Fruit fly (Drosophila melanogaster) whole organism, embryonic: ENCODE data around the gene wdn.

Experiments used
- Awh ChIP-seq: fragments of 200-800 bp; sonication (Bioruptor generic); IDR thresholded peaks from 2 replicates; pipeline ENCODE4, ENCODE4 v1.3.6; 2022; ENCODE audit warnings: missing biosample characterization, missing genetic modification characterization
- CG10321 ChIP-seq: fragments of 200-800 bp; sonication (Bioruptor generic); IDR thresholded peaks from 2 replicates; pipeline ENCODE4 v1.3.6; 2022; ENCODE audit warnings: missing biosample characterization, missing genetic modification characterization
- CG10431 ChIP-seq: fragments of 200-800 bp; sonication (Bioruptor generic); optimal IDR thresholded peaks from 3 replicates; lab custom pipeline; 2018; ENCODE audit warnings: missing biosample characterization, mild to moderate bottlenecking, missing genetic modification characterization
- CG11398 ChIP-seq: fragments of 200-800 bp; sonication (Bioruptor generic); optimal IDR thresholded peaks from 2 replicates; lab custom pipeline; 2016; ENCODE audit warnings: missing biosample characterization, missing genetic modification characterization
- CG11695 ChIP-seq: fragments of 200-800 bp; sonication (Bioruptor generic); IDR thresholded peaks from 3 replicates; pipeline ENCODE4 v1.3.6; 2022; ENCODE audit warnings: missing biosample characterization, missing genetic modification characterization
- CG12942 ChIP-seq: fragments of 200-800 bp; sonication (Bioruptor generic); optimal IDR thresholded peaks from 3 replicates; lab custom pipeline; 2016; ENCODE audit warnings: missing biosample characterization, missing genetic modification characterization
- CG14667 ChIP-seq: fragments of 200-800 bp; sonication (Bioruptor generic); IDR thresholded peaks from 2 replicates; pipeline ENCODE4 v1.3.6; 2022; ENCODE audit warnings: missing biosample characterization, missing genetic modification characterization
- CG1603 ChIP-seq: fragments of 200-800 bp; sonication (Bioruptor generic); optimal IDR thresholded peaks from 2 replicates; lab custom pipeline; 2019; ENCODE audit warnings: missing biosample characterization, mild to moderate bottlenecking, missing genetic modification characterization, moderate library complexity
- CG1647 ChIP-seq: fragments of 200-800 bp; sonication (Bioruptor generic); optimal IDR thresholded peaks from 3 replicates; lab custom pipeline; 2016; ENCODE audit warnings: missing biosample characterization, missing genetic modification characterization
- CG2678 ChIP-seq: fragments of 200-800 bp; sonication (Bioruptor generic); optimal IDR thresholded peaks from 3 replicates; lab custom pipeline; 2019; ENCODE audit warnings: missing biosample characterization, mild to moderate bottlenecking, missing genetic modification characterization, moderate library complexity
- CG31365 ChIP-seq: fragments of 200-800 bp; sonication (Bioruptor generic); optimal IDR thresholded peaks from 2 replicates; lab custom pipeline; 2018; ENCODE audit warnings: missing biosample characterization, mild to moderate bottlenecking, missing genetic modification characterization
- CG34224 ChIP-seq: fragments of 200-800 bp; sonication (Bioruptor generic); IDR thresholded peaks from 3 replicates; pipeline ENCODE4 v1.3.6; 2022; ENCODE audit warnings: missing biosample characterization, missing genetic modification characterization; ENCODE audit not compliant: partially characterized antibody
- CG3847 ChIP-seq: fragments of 200-800 bp; sonication (Bioruptor generic); IDR thresholded peaks from 2 replicates; pipeline ENCODE4 v1.3.6; 2022; ENCODE audit warnings: missing biosample characterization, missing genetic modification characterization
- CG42726 ChIP-seq: fragments of 200-800 bp; sonication (Bioruptor generic); IDR thresholded peaks from 2 replicates; pipeline ENCODE4 v1.3.6; 2022; ENCODE audit warnings: missing biosample characterization, missing genetic modification characterization; ENCODE audit not compliant: partially characterized antibody
- CG6272 ChIP-seq: fragments of 200-800 bp; sonication (Bioruptor generic); IDR thresholded peaks from 2 replicates; pipeline ENCODE4 v1.3.6; 2022; ENCODE audit warnings: missing biosample characterization, missing genetic modification characterization
- CG6654 ChIP-seq: fragments of 200-800 bp; sonication (Bioruptor generic); optimal IDR thresholded peaks from 2 replicates; lab custom pipeline; 2017; ENCODE audit warnings: missing biosample characterization, mild to moderate bottlenecking, missing genetic modification characterization
- Camta ChIP-seq: fragments of 200-800 bp; sonication (Bioruptor generic); optimal IDR thresholded peaks from 2 replicates; lab custom pipeline; 2016; ENCODE audit warnings: missing biosample characterization, missing genetic modification characterization
- E2f2 ChIP-seq: fragments of 200-800 bp; sonication (Bioruptor generic); IDR thresholded peaks from 2 replicates; pipeline ENCODE4 v1.3.6; 2022; ENCODE audit warnings: missing biosample characterization, missing genetic modification characterization
- H15 ChIP-seq: fragments of 200-800 bp; sonication (Bioruptor generic); IDR thresholded peaks from 3 replicates; pipeline ENCODE4 v1.3.6; 2022; ENCODE audit warnings: missing biosample characterization, missing genetic modification characterization
- Hand ChIP-seq: fragments of 200-800 bp; sonication (Bioruptor generic); optimal IDR thresholded peaks from 2 replicates; lab custom pipeline; 2017; ENCODE audit warnings: mild to moderate bottlenecking, missing biosample characterization, missing genetic modification reagents, missing genetic modification characterization
- Hmr ChIP-seq: fragments of 200-800 bp; sonication (Bioruptor generic); optimal IDR thresholded peaks from 3 replicates; lab custom pipeline; 2017; ENCODE audit warnings: mild to moderate bottlenecking, missing biosample characterization, missing genetic modification reagents, missing genetic modification characterization
- Lhr ChIP-seq: fragments of 200-800 bp; sonication (Bioruptor generic); optimal IDR thresholded peaks from 3 replicates; lab custom pipeline; 2017; ENCODE audit warnings: mild to moderate bottlenecking, missing biosample characterization, missing genetic modification reagents, missing genetic modification characterization
- NC2β ChIP-seq: fragments of 200-800 bp; sonication (Bioruptor generic); optimal IDR thresholded peaks from 2 replicates; lab custom pipeline; 2016; ENCODE audit warnings: missing biosample characterization, missing genetic modification characterization
- Oli ChIP-seq: fragments of 200-800 bp; sonication (Bioruptor generic); optimal IDR thresholded peaks from 2 replicates; lab custom pipeline; 2018; ENCODE audit warnings: missing biosample characterization, mild to moderate bottlenecking, missing genetic modification characterization, moderate library complexity
- Rfx ChIP-seq: fragments of 200-800 bp; sonication (Bioruptor generic); IDR thresholded peaks from 2 replicates; pipeline ENCODE4 v1.3.6; 2022; ENCODE audit warnings: missing biosample characterization, missing genetic modification characterization
- Sry-β ChIP-seq: fragments of 200-800 bp; sonication (Bioruptor generic); optimal IDR thresholded peaks from 2 replicates; lab custom pipeline; 2018; ENCODE audit warnings: missing biosample characterization, mild to moderate bottlenecking, missing genetic modification characterization, moderate library complexity
- Xbp1 ChIP-seq: fragments of 200-800 bp; sonication (Bioruptor generic); optimal IDR thresholded peaks from 3 replicates; lab custom pipeline; 2016; ENCODE audit warnings: missing biosample characterization, mild to moderate bottlenecking, missing genetic modification characterization
- chn ChIP-seq: fragments of 200-800 bp; sonication (Bioruptor generic); optimal IDR thresholded peaks from 2 replicates; lab custom pipeline; 2016; ENCODE audit warnings: missing biosample characterization, missing genetic modification characterization
- crp ChIP-seq, 2 experiments: fragments of 200-800 bp; sonication (Bioruptor generic); optimal IDR thresholded peaks; 2 replicates in 1 of 2; 3 replicates in 1 of 2; lab custom pipeline; 2017; ENCODE audit warnings: missing biosample characterization in 2 of 2, missing genetic modification characterization in 2 of 2, mild to moderate bottlenecking in 1 of 2, moderate library complexity in 1 of 2
- cwo ChIP-seq: fragments of 200-800 bp; sonication (Bioruptor generic); optimal IDR thresholded peaks from 3 replicates; lab custom pipeline; 2017; ENCODE audit warnings: missing biosample characterization, missing genetic modification characterization, mild to moderate bottlenecking, moderate library complexity, missing genetic modification reagents
- dan ChIP-seq: fragments of 200-800 bp; sonication (Bioruptor generic); IDR thresholded peaks from 2 replicates; pipeline ENCODE4 v1.3.6; 2022; ENCODE audit warnings: missing biosample characterization, missing genetic modification characterization
- dmrt11E ChIP-seq: fragments of 200-800 bp; sonication (Bioruptor generic); optimal IDR thresholded peaks from 3 replicates; lab custom pipeline; 2018; ENCODE audit warnings: missing biosample characterization, mild to moderate bottlenecking, missing genetic modification characterization, moderate library complexity
- gem ChIP-seq: fragments of 200-800 bp; sonication (Bioruptor generic); optimal IDR thresholded peaks from 2 replicates; lab custom pipeline; 2019; ENCODE audit warnings: missing biosample characterization, mild to moderate bottlenecking, missing genetic modification characterization, moderate library complexity
- gsb ChIP-seq: fragments of 200-800 bp; sonication (Bioruptor generic); IDR thresholded peaks from 2 replicates; pipeline ENCODE4 v1.3.6; 2022; ENCODE audit warnings: missing biosample characterization, missing genetic modification characterization
- gsb-n ChIP-seq: fragments of 200-800 bp; sonication (Bioruptor generic); optimal IDR thresholded peaks from 3 replicates; lab custom pipeline; 2018; ENCODE audit warnings: missing biosample characterization, mild to moderate bottlenecking, missing genetic modification characterization
- hbn ChIP-seq: fragments of 200-800 bp; sonication (Bioruptor generic); IDR thresholded peaks from 2 replicates; pipeline ENCODE4 v1.3.6; 2022; ENCODE audit warnings: missing biosample characterization, missing genetic modification characterization; ENCODE audit not compliant: partially characterized antibody
- klu ChIP-seq: fragments of 200-800 bp; sonication (Bioruptor generic); IDR thresholded peaks from 2 replicates; pipeline ENCODE4 v1.3.6; 2022; ENCODE audit warnings: missing biosample characterization, missing genetic modification characterization
- lab ChIP-seq: fragments of 200-800 bp; sonication (Bioruptor generic); optimal IDR thresholded peaks from 3 replicates; lab custom pipeline; 2017; ENCODE audit warnings: missing biosample characterization, missing genetic modification characterization, mild to moderate bottlenecking, moderate library complexity, missing genetic modification reagents
- lilli ChIP-seq: fragments of 200-800 bp; sonication (Bioruptor generic); optimal IDR thresholded peaks from 3 replicates; lab custom pipeline; 2016; ENCODE audit warnings: missing biosample characterization, missing genetic modification characterization
- mam ChIP-seq: fragments of 200-800 bp; sonication (Bioruptor generic); optimal IDR thresholded peaks from 3 replicates; lab custom pipeline; 2016; ENCODE audit warnings: missing biosample characterization, missing genetic modification characterization
- oc ChIP-seq: fragments of 200-800 bp; sonication (Bioruptor generic); optimal IDR thresholded peaks from 2 replicates; lab custom pipeline; 2018; ENCODE audit warnings: missing biosample characterization, mild to moderate bottlenecking, missing genetic modification characterization, moderate library complexity
- prd ChIP-seq, 3 experiments: fragments of >200 bp in 2 of 3; fragments of 200-800 bp in 1 of 3; sonication (Bioruptor generic) in 1 of 3; optimal IDR thresholded peaks in 2 of 3; IDR thresholded peaks in 1 of 3; 2 replicates in 2 of 3; 3 replicates in 1 of 3; pipeline versions ENCODE4 v1.3.6 to Lab custom; 2017 to 2022; ENCODE audit warnings: missing biosample characterization in 1 of 3, missing genetic modification characterization in 1 of 3
- pros ChIP-seq: fragments of 200-800 bp; sonication (Bioruptor generic); optimal IDR thresholded peaks from 3 replicates; lab custom pipeline; 2019; ENCODE audit warnings: missing biosample characterization, mild to moderate bottlenecking, missing genetic modification characterization, moderate library complexity
- psq ChIP-seq: fragments of 200-800 bp; sonication (Bioruptor generic); optimal IDR thresholded peaks from 2 replicates; lab custom pipeline; 2017; ENCODE audit warnings: missing biosample characterization, missing genetic modification characterization
- sim ChIP-seq: fragments of 200-800 bp; sonication (Bioruptor generic); IDR thresholded peaks from 2 replicates; pipeline ENCODE4 v1.3.6; 2022; ENCODE audit warnings: missing biosample characterization, missing genetic modification characterization
- slp2 ChIP-seq: fragments of 200-800 bp; sonication (Bioruptor generic); optimal IDR thresholded peaks from 2 replicates; lab custom pipeline; 2016; ENCODE audit warnings: missing biosample characterization, missing genetic modification characterization
- tx ChIP-seq: fragments of 200-800 bp; sonication (Bioruptor generic); optimal IDR thresholded peaks from 2 replicates; lab custom pipeline; 2016; ENCODE audit warnings: missing biosample characterization, missing genetic modification characterization
- wdn ChIP-seq: fragments of 200-800 bp; sonication (Bioruptor generic); IDR thresholded peaks from 2 replicates; pipeline ENCODE4 v1.3.6; 2022; ENCODE audit warnings: missing biosample characterization, missing genetic modification characterization
- zen2 ChIP-seq: fragments of 200-800 bp; sonication (Bioruptor generic); IDR thresholded peaks from 3 replicates; pipeline ENCODE4 v1.3.6; 2022; ENCODE audit warnings: missing biosample characterization, missing genetic modification characterization; ENCODE audit not compliant: partially characterized antibody

Gene wdn

DNA sequence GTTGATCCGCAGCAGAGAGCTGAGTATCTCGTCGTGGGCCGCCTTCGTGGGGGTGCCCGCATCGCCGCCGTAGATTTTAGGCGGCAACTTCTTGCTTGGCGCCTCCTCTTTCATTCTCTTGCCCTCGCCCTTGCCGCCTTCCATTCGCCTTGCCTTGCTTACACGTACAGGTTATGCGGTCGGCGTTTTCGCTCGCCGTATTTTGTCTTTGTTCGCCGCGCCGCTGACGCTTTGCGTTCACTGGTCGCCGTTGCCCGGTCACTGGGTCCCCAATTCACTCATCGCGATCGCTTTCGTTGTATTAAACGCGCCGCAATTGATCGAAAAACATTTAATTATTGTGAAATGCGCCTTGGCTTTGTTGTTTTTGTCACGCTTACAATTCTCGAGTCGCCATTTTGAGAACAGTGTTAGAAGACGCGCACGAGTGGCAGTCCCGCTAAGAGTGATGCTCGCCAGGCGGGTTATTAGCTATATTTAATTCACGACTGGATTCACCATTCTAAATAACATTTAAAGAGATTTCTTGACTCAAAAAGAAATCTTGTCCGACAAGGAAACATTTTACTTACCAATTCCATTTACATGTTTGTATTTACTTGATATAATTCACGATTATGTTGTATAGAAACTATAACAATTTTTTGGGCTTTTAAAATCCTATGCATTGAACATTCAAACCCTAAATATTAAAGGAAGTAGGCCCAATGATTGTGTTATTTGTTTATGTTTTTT is at the start of gene wdn:
Gene wdn (minus strand): TSS at position 396 of the 735 bp plus-strand sequence.
- TF ChIP-seq zen2 (GFP tag; lab: Robert Waterston, UW) (no peak), sim (GFP tag; lab: Robert Waterston, UW) (no peak), CG10431 (GFP tag; lab: Kevin White, UChicago) (no peak), Rfx (GFP tag; lab: Robert Waterston, UW) (peak; percentile 30; the same call in 1 of the 2 replicates), klu (GFP tag; lab: Robert Waterston, UW) (no peak), wdn (no peak), Xbp1 (GFP tag; lab: Kevin White, UChicago) (no peak), gem (tag; lab: Kevin White, UChicago) (no peak), Hmr (GFP tag; lab: Kevin White, UChicago) (no peak), pros (GFP tag; lab: Kevin White, UChicago) (no peak), Camta (GFP tag; lab: Kevin White, UChicago) (no peak), CG3847 (GFP tag; lab: Robert Waterston, UW) (no peak), tx (GFP tag; lab: Kevin White, UChicago) (no peak), oc (no peak), CG34224 (GFP tag; lab: Robert Waterston, UW) (peak; percentile 45; the same call in 2 of the 3 replicates), mam (peak; percentile 5), Awh (GFP tag; lab: Robert Waterston, UW) (no peak), crp (GFP tag; optimal IDR thresholded peaks at IDR 0.05; lab: Kevin White, UChicago) (no peak), CG1603 (tag; lab: Kevin White, UChicago) (peak; percentile 41), prd (optimal IDR thresholded peaks at IDR 0.05; lab: Kevin White, UChicago) (peak in 1 of 2 experiments; percentile 29), prd (GFP tag; IDR thresholded peaks at IDR 0.05; lab: Robert Waterston, UW) (no peak), gsb-n (tag; lab: Kevin White, UChicago) (peak; percentile 63), CG31365 (tag; lab: Kevin White, UChicago) (no peak), CG10321 (GFP tag; lab: Robert Waterston, UW) (no peak), psq (GFP tag; lab: Kevin White, UChicago) (no peak), CG11695 (GFP tag; lab: Robert Waterston, UW) (no peak), CG1647 (GFP tag; lab: Kevin White, UChicago) (no peak), CG11398 (GFP tag; lab: Kevin White, UChicago) (no peak), dmrt11E (tag; lab: Kevin White, UChicago) (no peak), lilli (GFP tag; lab: Kevin White, UChicago) (no peak), Hand (GFP tag; lab: Kevin White, UChicago) (no peak), E2f2 (peak; percentile 35; the same call in 1 of the 2 replicates), dan (GFP tag; lab: Robert Waterston, UW) (no peak), CG12942 (GFP tag; lab: Kevin White, UChicago) (no peak), lab (no peak), CG42726 (GFP tag; lab: Robert Waterston, UW) (no peak), Lhr (GFP tag; lab: Kevin White, UChicago) (no peak), NC2β (GFP tag; lab: Kevin White, UChicago) (no peak), Sry-β (GFP tag; lab: Kevin White, UChicago) (peak; percentile 93), CG2678 (tag; lab: Kevin White, UChicago) (no peak), cwo (GFP tag; lab: Kevin White, UChicago) (no peak), hbn (GFP tag; lab: Robert Waterston, UW) (no peak), CG6272 (GFP tag; lab: Robert Waterston, UW) (no peak), CG6654 (GFP tag; lab: Kevin White, UChicago) (no peak), CG14667 (GFP tag; lab: Robert Waterston, UW) (no peak), gsb (GFP tag; lab: Robert Waterston, UW) (no peak), chn (no peak), H15 (GFP tag; lab: Robert Waterston, UW) (no peak), slp2 (GFP tag; lab: Kevin White, UChicago) (no peak), Oli (peak; percentile 10)
